Worm (Caenorhabditis elegans): ENCODE measurements around the gene comt-4.

DNA sequence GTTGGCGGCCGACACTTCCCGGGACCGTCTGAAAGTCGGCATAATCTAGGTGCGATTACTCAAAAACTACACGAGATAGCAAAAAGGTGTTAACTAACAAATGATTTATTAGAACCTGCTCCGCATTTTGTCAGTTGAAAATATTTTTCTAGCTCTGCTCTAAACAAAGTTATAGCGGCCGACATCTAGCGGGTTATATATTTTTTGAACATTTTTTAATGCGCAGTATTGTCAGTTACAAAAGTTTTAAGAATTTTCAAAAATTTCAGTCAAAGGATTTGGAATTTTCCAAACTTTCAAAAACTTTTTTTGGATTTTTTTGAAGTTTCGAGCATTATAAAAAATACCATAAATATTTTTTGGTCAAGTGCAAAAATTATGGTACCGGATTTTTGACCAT, 31.3 kb upstream of the comt-4 start:
- TF ChIP-seq nfya-1 (tag; optimal IDR thresholded peaks at IDR 0.05; ENCODE audit: borderline replicate concordance, insufficient read depth), result no peak
- no peak for TF ChIP-seq F39B2.1 (GFP tag; IDR thresholded peaks at IDR 0.05)
- TF ChIP-seq rec-8 (tag; optimal IDR thresholded peaks at IDR 0.05), result no peak
- no peak for TF ChIP-seq snpc-1.1 (tag; optimal IDR thresholded peaks at IDR 0.05; ENCODE audit: insufficient read depth)
- no peak for TF ChIP-seq snpc-4 (GFP tag; optimal IDR thresholded peaks at IDR 0.05)
- TF ChIP-seq snpc-4 (tag; optimal IDR thresholded peaks at IDR 0.05), result no peak
- TF ChIP-seq pha-4 (tag; optimal IDR thresholded peaks at IDR 0.05), result no peak
- TF ChIP-seq nfyb-1 (GFP tag; IDR thresholded peaks at IDR 0.05), result no peak
- TF ChIP-seq F49E8.2 (tag; optimal IDR thresholded peaks at IDR 0.05; ENCODE audit: insufficient read depth), result no peak
- TF ChIP-seq mes-4 (tag; optimal IDR thresholded peaks at IDR 0.05), result no peak
- no peak for TF ChIP-seq dpff-1 (tag; optimal IDR thresholded peaks at IDR 0.05)
- no peak for TF ChIP-seq athp-1 (tag; optimal IDR thresholded peaks at IDR 0.05)
- TF ChIP-seq tbp1 (GFP tag; optimal IDR thresholded peaks at IDR 0.05), result no peak
- no peak for TF ChIP-seq unc-62 (GFP tag; optimal IDR thresholded peaks at IDR 0.05)
- no peak for TF ChIP-seq ama-1 (optimal IDR thresholded peaks at IDR 0.05)
- no peak for TF ChIP-seq ama-1 (GFP tag; optimal IDR thresholded peaks at IDR 0.05)
